Worm (Caenorhabditis elegans) whole organism, young adult: ENCODE data around the gene ZK1127.3.

ENCODE experiments used
- F22D6.2 ChIP-seq: sonication (generic microtip); optimal IDR thresholded peaks from 2 replicates; lab custom pipeline; 2016; ENCODE audit warnings: mild to moderate bottlenecking, missing genetic modification characterization, missing compliant biosample characterization
- F23B12.7 ChIP-seq: sonication (generic microtip); optimal IDR thresholded peaks from 2 replicates; lab custom pipeline; 2017; ENCODE audit warnings: missing genetic modification characterization, mild to moderate bottlenecking, missing compliant biosample characterization, antibody characterized with exemption, moderate library complexity; ENCODE audit not compliant: insufficient read depth
- F57A8.1 ChIP-seq: fragments of 200-800 bp; sonication (Bioruptor generic); optimal IDR thresholded peaks from 2 replicates; lab custom pipeline; 2018; ENCODE audit warnings: mild to moderate bottlenecking, missing genetic modification characterization, moderate library complexity, missing compliant biosample characterization
- K12H6.12 ChIP-seq: fragments of 200-800 bp; sonication (Bioruptor generic); optimal IDR thresholded peaks from 2 replicates; lab custom pipeline; 2018; ENCODE audit warnings: mild to moderate bottlenecking, missing genetic modification characterization, missing compliant biosample characterization
- Y53G8AR.9 ChIP-seq: fragments of 200-800 bp; sonication (Bioruptor generic); conservative IDR thresholded peaks from 2 replicates; pipeline ENCODE4 v1.3.6; 2022; ENCODE audit warnings: missing genetic modification reagents, missing genetic modification characterization, missing compliant biosample characterization
- Y56A3A.18 ChIP-seq: fragments of 200-800 bp; sonication (Bioruptor generic); IDR thresholded peaks from 2 replicates; pipeline ENCODE4 v1.3.6; 2022; ENCODE audit warnings: missing genetic modification reagents, missing genetic modification characterization, missing compliant biosample characterization
- Y95B8A.8 ChIP-seq: fragments of 200-800 bp; sonication (Bioruptor generic); IDR thresholded peaks from 2 replicates; pipeline ENCODE4 v1.3.6; 2022; ENCODE audit warnings: missing genetic modification reagents, missing genetic modification characterization, missing compliant biosample characterization
- ZK185.1 ChIP-seq: sonication (generic microtip); optimal IDR thresholded peaks from 2 replicates; lab custom pipeline; 2016; ENCODE audit warnings: mild to moderate bottlenecking, missing genetic modification characterization, missing compliant biosample characterization; ENCODE audit not compliant: poor library complexity, severe bottlenecking
- attf-3 ChIP-seq: fragments of 200-800 bp; sonication (Bioruptor generic); conservative IDR thresholded peaks from 2 replicates; pipeline ENCODE4 v1.3.6; 2022; ENCODE audit warnings: missing genetic modification reagents, missing genetic modification characterization, missing compliant biosample characterization
- attf-5 ChIP-seq: fragments of 200-800 bp; sonication (Bioruptor generic); optimal IDR thresholded peaks from 2 replicates; lab custom pipeline; 2018; ENCODE audit warnings: mild to moderate bottlenecking, missing genetic modification characterization, missing compliant biosample characterization
- cebp-1 ChIP-seq, 2 experiments: fragments of 200-800 bp in 1 of 2; sonication (Bioruptor generic) in 1 of 2; sonication (generic microtip) in 1 of 2; IDR thresholded peaks in 1 of 2; optimal IDR thresholded peaks in 1 of 2; 2 replicates each; pipeline versions ENCODE4 v1.3.6 to Lab custom; 2017 to 2022; ENCODE audit warnings: missing compliant biosample characterization in 2 of 2, missing genetic modification characterization in 2 of 2, mild to moderate bottlenecking in 1 of 2, missing genetic modification reagents in 1 of 2, moderate library complexity in 1 of 2
- ceh-100 ChIP-seq: fragments of 200-800 bp; sonication (Bioruptor generic); IDR thresholded peaks from 2 replicates; pipeline ENCODE4 v1.3.6; 2022; ENCODE audit warnings: missing genetic modification reagents, missing genetic modification characterization, missing compliant biosample characterization
- ceh-27 ChIP-seq: fragments of 200-800 bp; sonication (Bioruptor generic); optimal IDR thresholded peaks from 2 replicates; lab custom pipeline; 2018; ENCODE audit warnings: mild to moderate bottlenecking, missing genetic modification characterization, moderate library complexity, missing compliant biosample characterization
- ceh-58 ChIP-seq: fragments of 200-800 bp; sonication (Bioruptor generic); IDR thresholded peaks from 2 replicates; pipeline ENCODE4 v1.3.6; 2022; ENCODE audit warnings: missing genetic modification characterization, missing compliant biosample characterization
- chd-7 ChIP-seq: sonication (generic microtip); optimal IDR thresholded peaks from 2 replicates; lab custom pipeline; 2016; ENCODE audit warnings: mild to moderate bottlenecking, missing genetic modification characterization, moderate library complexity, missing compliant biosample characterization
- die-1 ChIP-seq: sonication (generic microtip); optimal IDR thresholded peaks from 2 replicates; lab custom pipeline; 2016; ENCODE audit warnings: missing genotype, mild to moderate bottlenecking, missing genetic modification characterization, missing compliant biosample characterization
- dox-1 ChIP-seq: fragments of 200-800 bp; sonication (Bioruptor generic); IDR thresholded peaks from 2 replicates; pipeline ENCODE4 v1.3.6; 2022; ENCODE audit warnings: missing genetic modification reagents, missing genetic modification characterization, missing compliant biosample characterization
- dpff-1 ChIP-seq: sonication (generic microtip); optimal IDR thresholded peaks from 2 replicates; lab custom pipeline; 2017; ENCODE audit warnings: mild to moderate bottlenecking, missing genetic modification characterization, missing compliant biosample characterization
- egl-18 ChIP-seq: fragments of 200-800 bp; sonication (Bioruptor generic); IDR thresholded peaks from 2 replicates; pipeline ENCODE4 v1.3.6; 2022; ENCODE audit warnings: missing genetic modification reagents, missing genetic modification characterization, missing compliant biosample characterization
- ekl-4 ChIP-seq: fragments of 200-800 bp; sonication (Bioruptor generic); IDR thresholded peaks from 2 replicates; pipeline ENCODE4 v1.3.6; 2022; ENCODE audit warnings: missing genetic modification reagents, missing genetic modification characterization, missing compliant biosample characterization
- him-1 ChIP-seq: sonication (generic microtip); optimal IDR thresholded peaks from 2 replicates; lab custom pipeline; 2016; ENCODE audit warnings: missing genotype, missing genetic modification reagents, missing genetic modification characterization, missing compliant biosample characterization
- hmg-20 ChIP-seq: fragments of 200-800 bp; sonication (Bioruptor generic); IDR thresholded peaks from 2 replicates; pipeline ENCODE4 v1.3.6; 2022; ENCODE audit warnings: missing genetic modification reagents, missing genetic modification characterization, missing compliant biosample characterization
- hsf-1 ChIP-seq: fragments of 200-800 bp; sonication (Bioruptor generic); IDR thresholded peaks from 2 replicates; pipeline ENCODE4 v1.3.6; 2022; ENCODE audit warnings: missing genetic modification reagents, missing genetic modification characterization, missing compliant biosample characterization
- let-607 ChIP-seq, 2 experiments: fragments of 200-800 bp in 1 of 2; sonication (Bioruptor generic) in 1 of 2; sonication (generic microtip) in 1 of 2; optimal IDR thresholded peaks; 2 replicates each; lab custom pipeline; 2016 to 2018; ENCODE audit warnings: mild to moderate bottlenecking in 2 of 2, missing compliant biosample characterization in 2 of 2, missing genetic modification characterization in 2 of 2, moderate library complexity in 2 of 2, missing genotype in 1 of 2
- lin-35 ChIP-seq, 3 experiments: fragments of 150-350 bp in 2 of 3; sonication (generic microtip) in 1 of 3; optimal IDR thresholded peaks; 2 replicates each; lab custom pipeline; 2014 to 2018; ENCODE audit warnings: missing biosample characterization in 3 of 3, missing genetic modification characterization in 3 of 3, missing genetic modification reagents in 3 of 3
- lin-54 ChIP-seq: fragments of 200-800 bp; sonication (Bioruptor generic); optimal IDR thresholded peaks from 2 replicates; lab custom pipeline; 2018; ENCODE audit warnings: mild to moderate bottlenecking, missing genetic modification characterization, missing compliant biosample characterization
- lsl-1 ChIP-seq: fragments of 200-800 bp; sonication (Bioruptor generic); optimal IDR thresholded peaks from 2 replicates; lab custom pipeline; 2018; ENCODE audit warnings: mild to moderate bottlenecking, missing genetic modification characterization, moderate library complexity, missing compliant biosample characterization
- madf-6 ChIP-seq: fragments of 200-800 bp; sonication (Bioruptor generic); IDR thresholded peaks from 2 replicates; pipeline ENCODE4 v1.3.6; 2022; ENCODE audit warnings: missing genetic modification reagents, missing genetic modification characterization, missing compliant biosample characterization
- madf-8 ChIP-seq: fragments of 200-800 bp; sonication (Bioruptor generic); conservative IDR thresholded peaks from 2 replicates; pipeline ENCODE4 v1.3.6; 2022; ENCODE audit warnings: missing genetic modification reagents, missing genetic modification characterization, missing compliant biosample characterization
- mcd-1 ChIP-seq: fragments of 200-800 bp; sonication (Bioruptor generic); IDR thresholded peaks from 2 replicates; pipeline ENCODE4 v1.3.6; 2022; ENCODE audit warnings: missing genetic modification reagents, missing genetic modification characterization, missing compliant biosample characterization
- nfyb-1 ChIP-seq: fragments of 200-800 bp; sonication (Bioruptor generic); IDR thresholded peaks from 2 replicates; pipeline ENCODE4 v1.3.6; 2022; ENCODE audit warnings: missing genetic modification reagents, missing genetic modification characterization, missing compliant biosample characterization
- nhr-80 ChIP-seq: sonication (generic microtip); optimal IDR thresholded peaks from 2 replicates; lab custom pipeline; 2016; ENCODE audit warnings: missing genetic modification characterization, missing compliant biosample characterization
- rcor-1 ChIP-seq: fragments of 200-800 bp; sonication (Bioruptor generic); IDR thresholded peaks from 2 replicates; pipeline ENCODE4 v1.3.6; 2022; ENCODE audit warnings: missing genetic modification reagents, missing genetic modification characterization, missing compliant biosample characterization
- snpc-1.3 ChIP-seq: sonication (generic microtip); optimal IDR thresholded peaks from 2 replicates; lab custom pipeline; 2017; ENCODE audit warnings: missing genetic modification characterization, mild to moderate bottlenecking, missing compliant biosample characterization, antibody characterized with exemption, moderate library complexity, missing genotype, missing genetic modification reagents; ENCODE audit not compliant: insufficient read depth
- snpc-4 ChIP-seq, 5 experiments: fragments of 150-350 bp in 1 of 5; sonication (generic microtip) in 4 of 5; optimal IDR thresholded peaks; 2 replicates each; lab custom pipeline; 2014 to 2018; ENCODE audit warnings: missing genetic modification characterization in 5 of 5, missing biosample characterization in 3 of 5, antibody characterized with exemption in 2 of 5, mild to moderate bottlenecking in 2 of 5, missing compliant biosample characterization in 2 of 5, missing genotype in 2 of 5, moderate library complexity in 2 of 5, missing genetic modification reagents in 1 of 5
- tbp1 ChIP-seq: fragments of 200-800 bp; sonication (Bioruptor generic); optimal IDR thresholded peaks from 2 replicates; lab custom pipeline; 2018; ENCODE audit warnings: mild to moderate bottlenecking, missing genetic modification characterization, missing compliant biosample characterization
- tbx-9 ChIP-seq: sonication (generic microtip); optimal IDR thresholded peaks from 2 replicates; lab custom pipeline; 2016; ENCODE audit warnings: borderline replicate concordance, missing genetic modification characterization, inconsistent platforms, missing compliant biosample characterization
- ztf-18 ChIP-seq: sonication (generic microtip); optimal IDR thresholded peaks from 2 replicates; lab custom pipeline; 2016; ENCODE audit warnings: missing genotype, mild to moderate bottlenecking, missing genetic modification characterization, missing compliant biosample characterization
- ztf-6 ChIP-seq: fragments of 200-800 bp; sonication (Bioruptor generic); IDR thresholded peaks from 2 replicates; pipeline ENCODE4 v1.3.6; 2022; ENCODE audit warnings: missing genetic modification reagents, missing genetic modification characterization, missing compliant biosample characterization

Gene ZK1127.3

DNA sequence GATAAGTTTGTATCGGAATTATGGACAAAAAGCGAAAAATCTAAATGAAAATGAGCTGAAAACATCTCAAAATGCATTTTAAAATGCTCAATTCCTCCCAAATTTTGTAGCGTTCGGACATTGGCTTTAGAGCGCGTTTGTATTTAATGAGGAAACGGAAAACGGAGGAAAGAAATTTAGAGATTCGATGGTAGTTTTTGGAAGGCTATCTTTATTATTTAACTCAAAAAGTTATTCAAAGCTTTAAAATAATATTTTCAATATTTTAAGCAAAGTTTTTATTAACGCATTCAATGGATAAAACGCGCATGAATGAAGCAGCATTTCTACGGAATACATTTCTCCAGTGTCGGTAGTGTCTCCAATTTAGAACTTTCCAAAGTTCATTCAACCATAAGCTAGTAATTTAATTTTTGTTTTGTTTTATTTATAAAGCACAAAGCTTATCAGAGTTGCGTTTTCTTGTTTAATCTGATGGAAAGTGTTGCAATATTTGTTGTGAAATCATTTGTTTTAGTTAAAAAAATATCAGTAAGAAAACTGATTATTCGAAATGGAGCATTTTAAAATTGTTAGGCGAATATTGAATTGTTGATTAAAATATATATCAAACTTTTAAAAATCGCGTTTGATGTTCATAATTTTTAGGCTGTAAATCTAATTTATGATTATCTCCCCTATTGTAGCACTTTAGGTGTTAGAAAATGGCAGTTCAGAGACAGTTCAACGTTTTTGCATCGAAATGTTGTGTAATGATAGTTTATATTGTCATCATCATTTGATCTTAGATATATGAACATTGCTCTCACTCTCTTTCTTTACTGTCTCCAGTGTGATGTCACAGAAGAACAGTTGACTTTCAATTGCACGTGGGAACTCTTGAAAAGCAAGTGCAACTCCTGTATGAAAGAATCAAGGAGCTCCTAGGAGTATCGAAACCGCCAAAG is 17.8 kb downstream of the ZK1127.3 start:
- TF ChIP-seq Y53G8AR.9 (GFP tag; lab: Robert Waterston, UW) = 0 out of 2 replicates have a peak, but pooled peaks have one; percentile 12
- peak; percentile 21 for TF ChIP-seq attf-5 (GFP tag; lab: Kevin White, UChicago)
- no peak for TF ChIP-seq F57A8.1
- TF ChIP-seq let-607 (tag; optimal IDR thresholded peaks at IDR 0.05; lab: Kevin White, UChicago) = peak in 1 of 2 experiments; percentile 40
- peak; percentile 87 for TF ChIP-seq ceh-100 (GFP tag; lab: Robert Waterston, UW)
- TF ChIP-seq mcd-1 (GFP tag; lab: Robert Waterston, UW) = peak; percentile 69
- no peak for TF ChIP-seq cebp-1 (GFP tag; IDR thresholded peaks at IDR 0.05; lab: Robert Waterston, UW)
- peak; percentile 11 for TF ChIP-seq cebp-1 (tag; optimal IDR thresholded peaks at IDR 0.05; lab: Kevin White, UChicago)
- TF ChIP-seq hsf-1 = no peak
- TF ChIP-seq ceh-58 (GFP tag; lab: Robert Waterston, UW) = no peak
- TF ChIP-seq lsl-1 (GFP tag; lab: Kevin White, UChicago) = peak; percentile 26
- peak; percentile 11 for TF ChIP-seq chd-7 (tag; lab: Kevin White, UChicago)
- peak; percentile 24 for TF ChIP-seq ZK185.1
- TF ChIP-seq ztf-6 (GFP tag; lab: Robert Waterston, UW) = no peak
- TF ChIP-seq rcor-1 = no peak
- peak in 1 of 3 experiments; percentile 28 for TF ChIP-seq lin-35 (GFP tag; optimal IDR thresholded peaks at IDR 0.05; lab: Kevin White, UChicago)
- TF ChIP-seq snpc-4 (GFP tag; optimal IDR thresholded peaks at IDR 0.05; lab: Kevin White, UChicago) = no peak
- peak in 1 of 4 experiments; percentile 5 for TF ChIP-seq snpc-4 (tag; optimal IDR thresholded peaks at IDR 0.05; lab: Kevin White, UChicago)
- TF ChIP-seq tbp1 (GFP tag; lab: Kevin White, UChicago) = peak; percentile 12
- TF ChIP-seq attf-3 (GFP tag; lab: Robert Waterston, UW) = peak; percentile 46; the same call in 1 of the 2 replicates
- peak; percentile 67 for TF ChIP-seq ceh-27 (GFP tag; lab: Kevin White, UChicago)
- TF ChIP-seq lin-54 = peak; percentile 18
- TF ChIP-seq snpc-1.3 = peak; percentile 21
- TF ChIP-seq Y56A3A.18 = no peak
- peak; percentile 75 for TF ChIP-seq nhr-80
- peak; percentile 56 for TF ChIP-seq K12H6.12
- TF ChIP-seq egl-18 (GFP tag; lab: Robert Waterston, UW) = no peak
- TF ChIP-seq tbx-9 = no peak

DNA sequence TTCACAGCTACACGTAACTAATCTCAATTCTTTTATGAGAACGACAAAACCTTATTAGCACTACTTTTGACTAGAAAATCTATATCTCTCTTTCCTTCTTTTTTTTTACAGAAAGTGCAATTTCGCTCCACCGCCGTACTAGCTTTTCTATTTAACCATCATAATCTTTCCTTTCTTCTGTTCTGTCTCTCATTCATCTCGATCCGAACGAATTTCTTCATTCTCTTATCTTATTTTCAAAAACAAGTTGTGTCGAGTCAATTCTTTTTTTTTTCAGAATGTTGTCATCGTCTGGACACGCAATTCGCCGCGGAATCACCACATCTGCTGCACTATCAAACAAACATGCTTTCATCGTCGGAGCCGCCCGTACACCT is 18.4 kb downstream of the ZK1127.3 start, which contains the start of gene kat-1:
kat-1 (plus strand) TSS at position 278 of the 377 bp plus-strand sequence.
- TF ChIP-seq die-1 (tag; lab: Kevin White, UChicago) (no peak), dox-1 (GFP tag; lab: Robert Waterston, UW) (0 out of 2 replicates have a peak, but pooled peaks have one; percentile 4)

DNA sequence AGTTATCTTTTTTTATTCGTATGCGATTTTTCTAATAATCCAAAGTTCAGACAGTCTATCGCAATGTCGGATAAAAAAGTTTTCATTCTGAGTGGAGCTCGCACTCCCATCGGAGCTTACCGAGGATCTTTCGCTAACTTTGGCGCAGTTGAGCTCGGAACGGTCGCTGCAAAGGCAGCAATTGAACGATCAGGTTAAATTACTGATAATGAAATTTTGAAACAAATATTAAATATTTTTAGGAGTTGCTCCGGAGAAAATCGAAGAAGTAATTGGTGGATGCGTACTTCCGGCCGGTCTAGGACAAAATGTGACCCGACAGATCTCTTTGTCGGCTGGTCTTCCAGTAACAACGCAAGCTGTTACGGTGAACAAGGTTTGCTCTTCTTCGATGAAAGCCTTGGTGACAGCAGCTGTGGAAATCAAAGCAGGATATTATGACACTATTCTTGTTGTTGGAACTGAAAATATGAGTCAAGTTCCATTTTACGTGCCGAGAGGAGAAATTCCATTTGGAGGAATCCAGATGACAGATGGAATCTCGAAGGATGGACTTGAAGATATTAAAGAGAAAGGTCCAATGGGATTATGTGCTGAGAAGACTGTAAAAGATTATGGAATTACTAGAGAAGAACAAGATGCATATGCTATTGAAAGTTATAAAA is 20.6 kb downstream of the ZK1127.3 start, which contains the start of gene T02G5.7:
T02G5.7 (plus strand) TSS at position 51 of the 665 bp plus-strand sequence.
- TF ChIP-seq cebp-1 (GFP tag; IDR thresholded peaks at IDR 0.05; lab: Robert Waterston, UW) (no peak), cebp-1 (tag; optimal IDR thresholded peaks at IDR 0.05; lab: Kevin White, UChicago) (peak; percentile 36), snpc-1.3 (no peak), ceh-58 (GFP tag; lab: Robert Waterston, UW) (no peak), lin-35 (GFP tag; optimal IDR thresholded peaks at IDR 0.05; lab: Kevin White, UChicago) (peak in 1 of 3 experiments; percentile 3), ztf-6 (GFP tag; lab: Robert Waterston, UW) (no peak), F22D6.2 (no peak), Y53G8AR.9 (GFP tag; lab: Robert Waterston, UW) (peak; percentile 78), madf-8 (GFP tag; lab: Robert Waterston, UW) (no peak), ekl-4 (GFP tag; lab: Robert Waterston, UW) (0 out of 2 replicates have a peak, but pooled peaks have one; percentile 17), nfyb-1 (GFP tag; lab: Robert Waterston, UW) (peak; percentile 42; the same call in 1 of the 2 replicates), him-1 (tag; lab: Kevin White, UChicago) (no peak), Y95B8A.8 (GFP tag; lab: Robert Waterston, UW) (no peak), die-1 (tag; lab: Kevin White, UChicago) (no peak), chd-7 (tag; lab: Kevin White, UChicago) (peak; percentile 21), hmg-20 (GFP tag; lab: Robert Waterston, UW) (no peak), ztf-18 (tag; lab: Kevin White, UChicago) (peak; percentile 15), F23B12.7 (tag; lab: Kevin White, UChicago) (no peak), mcd-1 (GFP tag; lab: Robert Waterston, UW) (peak; percentile 36), madf-6 (GFP tag; lab: Robert Waterston, UW) (peak; percentile 29; the same call in 1 of the 2 replicates), dpff-1 (tag; lab: Kevin White, UChicago) (peak; percentile 75)
